Fruit fly (Drosophila melanogaster) whole organism, embryonic: Measurements from ENCODE around the gene CG10730.

ENCODE experiments used
- ATbp ChIP-seq: fragments of 200-800 bp; sonication (Bioruptor generic); optimal IDR thresholded peaks from 2 replicates; lab custom pipeline; 2017; ENCODE audit warnings: missing biosample characterization, mild to moderate bottlenecking, missing genetic modification characterization, missing genetic modification reagents
- CG10209 ChIP-seq: fragments of 200-800 bp; sonication (Bioruptor generic); optimal IDR thresholded peaks from 3 replicates; lab custom pipeline; 2017; ENCODE audit warnings: missing biosample characterization, mild to moderate bottlenecking, missing genetic modification characterization, missing genetic modification reagents
- CG1024 ChIP-seq: fragments of 200-800 bp; sonication (Bioruptor generic); IDR thresholded peaks from 2 replicates; pipeline ENCODE4 v1.3.6; 2022; ENCODE audit warnings: missing biosample characterization, missing genetic modification characterization
- CG10462 ChIP-seq: fragments of 200-800 bp; sonication (Bioruptor generic); optimal IDR thresholded peaks from 2 replicates; lab custom pipeline; 2016; ENCODE audit warnings: missing biosample characterization, missing genetic modification characterization
- CG11093 ChIP-seq: fragments of 200-800 bp; sonication (Bioruptor generic); IDR thresholded peaks from 3 replicates; pipeline ENCODE4 v1.3.6; 2022; ENCODE audit warnings: missing biosample characterization, missing genetic modification characterization
- CG12104 ChIP-seq: fragments of 200-800 bp; sonication (Bioruptor generic); optimal IDR thresholded peaks from 3 replicates; lab custom pipeline; 2016; ENCODE audit warnings: missing biosample characterization, missing genetic modification characterization
- CG14860 ChIP-seq: fragments of 200-800 bp; sonication (Bioruptor generic); IDR thresholded peaks from 3 replicates; pipeline ENCODE4 v1.3.6; 2022; ENCODE audit warnings: missing biosample characterization, missing genetic modification characterization; ENCODE audit not compliant: partially characterized antibody
- CG16813 ChIP-seq: fragments of 200-800 bp; sonication (Bioruptor generic); IDR thresholded peaks from 3 replicates; pipeline ENCODE4 v1.3.6; 2022; ENCODE audit warnings: missing biosample characterization, missing genetic modification characterization; ENCODE audit not compliant: partially characterized antibody
- CG30431 ChIP-seq: fragments of 200-800 bp; sonication (Bioruptor generic); optimal IDR thresholded peaks from 2 replicates; lab custom pipeline; 2017; ENCODE audit warnings: missing biosample characterization, missing genetic modification characterization
- CG3847 ChIP-seq: fragments of 200-800 bp; sonication (Bioruptor generic); IDR thresholded peaks from 2 replicates; pipeline ENCODE4 v1.3.6; 2022; ENCODE audit warnings: missing biosample characterization, missing genetic modification characterization
- CG3995 ChIP-seq: fragments of 200-800 bp; sonication (Bioruptor generic); optimal IDR thresholded peaks from 3 replicates; lab custom pipeline; 2016; ENCODE audit warnings: missing biosample characterization, missing genetic modification characterization
- CG4360 ChIP-seq: fragments of 200-800 bp; sonication (Bioruptor generic); IDR thresholded peaks from 2 replicates; pipeline ENCODE4 v1.3.6; 2022; ENCODE audit warnings: missing biosample characterization, missing genetic modification characterization
- CG4424 ChIP-seq: fragments of 200-800 bp; sonication (Bioruptor generic); optimal IDR thresholded peaks from 3 replicates; lab custom pipeline; 2016; ENCODE audit warnings: missing biosample characterization, missing genetic modification characterization
- CG4730 ChIP-seq: fragments of 200-800 bp; sonication (Bioruptor generic); IDR thresholded peaks from 2 replicates; pipeline ENCODE4 v1.3.6; 2022; ENCODE audit warnings: missing biosample characterization, missing genetic modification characterization
- CG8924 ChIP-seq: fragments of 200-800 bp; optimal IDR thresholded peaks from 3 replicates; lab custom pipeline; 2019; ENCODE audit warnings: missing biosample characterization, mild to moderate bottlenecking, missing genetic modification characterization, moderate library complexity
- CG9437 ChIP-seq: fragments of 200-800 bp; sonication (Bioruptor generic); optimal IDR thresholded peaks from 2 replicates; lab custom pipeline; 2018; ENCODE audit warnings: missing biosample characterization, mild to moderate bottlenecking, missing genetic modification characterization
- Chrac-16 ChIP-seq: fragments of 200-800 bp; sonication (Bioruptor generic); optimal IDR thresholded peaks from 3 replicates; lab custom pipeline; 2016; ENCODE audit warnings: missing biosample characterization, missing genetic modification characterization
- Fer3 ChIP-seq: fragments of 200-800 bp; sonication (Bioruptor generic); optimal IDR thresholded peaks from 2 replicates; lab custom pipeline; 2018; ENCODE audit warnings: missing biosample characterization, mild to moderate bottlenecking, missing genetic modification characterization, moderate library complexity
- Kr ChIP-seq: fragments of 200-800 bp; sonication (Bioruptor generic); optimal IDR thresholded peaks from 2 replicates; lab custom pipeline; 2017; ENCODE audit warnings: missing biosample characterization, mild to moderate bottlenecking, missing genetic modification characterization
- Meics ChIP-seq: fragments of 200-800 bp; sonication (Bioruptor generic); optimal IDR thresholded peaks from 2 replicates; lab custom pipeline; 2017; ENCODE audit warnings: missing biosample characterization, mild to moderate bottlenecking, missing genetic modification characterization
- NK7.1 ChIP-seq: fragments of 200-800 bp; sonication (Bioruptor generic); optimal IDR thresholded peaks from 3 replicates; lab custom pipeline; 2016; ENCODE audit warnings: missing biosample characterization, missing genetic modification characterization
- Nf-YC ChIP-seq: fragments of 200-800 bp; optimal IDR thresholded peaks from 3 replicates; lab custom pipeline; 2019; ENCODE audit warnings: missing biosample characterization, mild to moderate bottlenecking, missing genetic modification characterization, moderate library complexity
- Optix ChIP-seq: fragments of 200-800 bp; sonication (Bioruptor generic); IDR thresholded peaks from 3 replicates; pipeline ENCODE4 v1.3.6; 2022; ENCODE audit warnings: missing biosample characterization, missing genetic modification characterization
- Spps ChIP-seq: fragments of 200-800 bp; sonication (Bioruptor generic); optimal IDR thresholded peaks from 2 replicates; lab custom pipeline; 2018; ENCODE audit warnings: missing biosample characterization, mild to moderate bottlenecking, missing genetic modification characterization
- Ssrp ChIP-seq: fragments of 200-800 bp; sonication (Bioruptor generic); optimal IDR thresholded peaks from 2 replicates; lab custom pipeline; 2018; ENCODE audit warnings: missing biosample characterization, mild to moderate bottlenecking, missing genetic modification characterization, moderate library complexity
- TFAM ChIP-seq: fragments of 200-800 bp; sonication (Bioruptor generic); optimal IDR thresholded peaks from 2 replicates; lab custom pipeline; 2017; ENCODE audit warnings: missing biosample characterization, missing genetic modification characterization, inconsistent platforms
- ap ChIP-seq: fragments of 200-800 bp; sonication (Bioruptor generic); IDR thresholded peaks from 2 replicates; pipeline ENCODE4 v1.3.6; 2022; ENCODE audit warnings: missing biosample characterization, missing genetic modification characterization
- ara ChIP-seq: fragments of 200-800 bp; sonication (Bioruptor generic); IDR thresholded peaks from 2 replicates; pipeline ENCODE4 v1.3.6; 2022; ENCODE audit warnings: missing biosample characterization, missing genetic modification characterization
- bab2 ChIP-seq: fragments of 200-800 bp; sonication (Bioruptor generic); optimal IDR thresholded peaks from 2 replicates; lab custom pipeline; 2016; ENCODE audit warnings: missing biosample characterization, missing genetic modification characterization
- btn ChIP-seq: fragments of 200-800 bp; sonication (Bioruptor generic); optimal IDR thresholded peaks from 2 replicates; lab custom pipeline; 2016; ENCODE audit warnings: missing biosample characterization, missing genetic modification characterization
- corto ChIP-seq: fragments of 200-800 bp; sonication (Bioruptor generic); optimal IDR thresholded peaks from 2 replicates; lab custom pipeline; 2016; ENCODE audit warnings: missing biosample characterization, mild to moderate bottlenecking, missing genetic modification characterization, moderate library complexity
- eve ChIP-seq, 2 experiments: fragments of >200 bp; optimal IDR thresholded peaks; 2 replicates each; lab custom pipeline; 2017; ENCODE audit warnings: missing biosample characterization in 2 of 2, missing genetic modification characterization in 2 of 2
- gem ChIP-seq: fragments of 200-800 bp; sonication (Bioruptor generic); optimal IDR thresholded peaks from 2 replicates; lab custom pipeline; 2019; ENCODE audit warnings: missing biosample characterization, mild to moderate bottlenecking, missing genetic modification characterization, moderate library complexity
- hbn ChIP-seq: fragments of 200-800 bp; sonication (Bioruptor generic); IDR thresholded peaks from 2 replicates; pipeline ENCODE4 v1.3.6; 2022; ENCODE audit warnings: missing biosample characterization, missing genetic modification characterization; ENCODE audit not compliant: partially characterized antibody
- hkb ChIP-seq, 2 experiments: fragments of 200-800 bp in 1 of 2; fragments of >200 bp in 1 of 2; sonication (Bioruptor generic) in 1 of 2; IDR thresholded peaks in 1 of 2; optimal IDR thresholded peaks in 1 of 2; 2 replicates each; pipeline versions ENCODE4 v1.3.6 to Lab custom; 2017 to 2022; ENCODE audit warnings: missing biosample characterization in 1 of 2, missing genetic modification characterization in 1 of 2
- kah ChIP-seq: fragments of 200-800 bp; sonication (Bioruptor generic); optimal IDR thresholded peaks from 2 replicates; lab custom pipeline; 2018; ENCODE audit warnings: missing biosample characterization, mild to moderate bottlenecking, missing genetic modification characterization
- nmo ChIP-seq: fragments of 200-800 bp; sonication (Bioruptor generic); optimal IDR thresholded peaks from 2 replicates; lab custom pipeline; 2018; ENCODE audit warnings: missing biosample characterization, mild to moderate bottlenecking, missing genetic modification characterization, moderate library complexity
- prd ChIP-seq, 3 experiments: fragments of >200 bp in 2 of 3; fragments of 200-800 bp in 1 of 3; sonication (Bioruptor generic) in 1 of 3; optimal IDR thresholded peaks in 2 of 3; IDR thresholded peaks in 1 of 3; 2 replicates in 2 of 3; 3 replicates in 1 of 3; pipeline versions ENCODE4 v1.3.6 to Lab custom; 2017 to 2022; ENCODE audit warnings: missing biosample characterization in 1 of 3, missing genetic modification characterization in 1 of 3
- salm ChIP-seq: fragments of 200-800 bp; sonication (Bioruptor generic); optimal IDR thresholded peaks from 2 replicates; lab custom pipeline; 2018; ENCODE audit warnings: missing biosample characterization, mild to moderate bottlenecking, missing genetic modification characterization
- seq ChIP-seq: fragments of 200-800 bp; sonication (Bioruptor generic); IDR thresholded peaks from 2 replicates; pipeline ENCODE4 v1.3.6; 2022; ENCODE audit warnings: missing biosample characterization, missing genetic modification characterization
- trh ChIP-seq: fragments of 200-800 bp; sonication (Bioruptor generic); optimal IDR thresholded peaks from 2 replicates; lab custom pipeline; 2016; ENCODE audit warnings: missing biosample characterization, missing genetic modification characterization
- ttk ChIP-seq: fragments of 200-800 bp; sonication (Bioruptor generic); IDR thresholded peaks from 2 replicates; pipeline ENCODE4 v2.1.2; 2022; ENCODE audit warnings: missing biosample characterization, missing genetic modification characterization
- tup ChIP-seq: fragments of 200-800 bp; sonication (Bioruptor generic); optimal IDR thresholded peaks from 2 replicates; lab custom pipeline; 2016; ENCODE audit warnings: missing biosample characterization, mild to moderate bottlenecking, missing genetic modification characterization, moderate library complexity
- unpg ChIP-seq: fragments of 200-800 bp; sonication (Bioruptor generic); optimal IDR thresholded peaks from 3 replicates; lab custom pipeline; 2018; ENCODE audit warnings: missing biosample characterization, mild to moderate bottlenecking, missing genetic modification characterization, moderate library complexity

The CG10730 gene

DNA sequence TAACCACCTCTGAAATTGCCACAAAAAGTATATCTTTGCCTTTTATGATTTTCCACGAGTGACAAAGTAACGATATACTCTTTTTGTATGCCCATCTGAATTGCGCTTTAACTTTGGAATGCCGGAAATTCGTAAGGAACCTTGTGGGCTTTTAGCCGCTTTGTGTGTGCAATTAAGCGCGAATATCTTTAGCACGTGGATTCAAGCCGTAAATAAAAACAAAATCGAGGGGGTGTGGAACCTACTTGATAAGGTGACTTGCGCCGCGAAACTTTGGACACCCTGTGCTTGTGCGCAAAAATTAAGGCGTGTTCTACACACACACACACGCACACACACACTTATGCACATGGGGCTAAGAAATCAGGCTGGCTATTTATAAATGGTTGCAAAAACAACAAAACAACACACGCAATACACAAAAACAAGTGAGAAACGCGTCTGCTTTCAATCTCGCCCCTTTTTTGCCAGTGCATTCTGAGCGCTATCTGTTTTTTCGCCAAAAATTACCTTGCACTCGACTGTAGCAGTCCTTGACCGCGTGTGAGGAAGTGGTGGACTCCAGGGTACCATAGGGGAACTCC lies 12.2 kb upstream of the CG10730 start (continued):
- TF ChIP-seq CG3995 (GFP tag; lab: Kevin White, UChicago) (peak; percentile 49), Meics (GFP tag; lab: Kevin White, UChicago) (peak; percentile 66), prd (optimal IDR thresholded peaks at IDR 0.05; lab: Kevin White, UChicago) (no peak), prd (GFP tag; IDR thresholded peaks at IDR 0.05; lab: Robert Waterston, UW) (0 out of 3 replicates have a peak, but pooled peaks have one; percentile 21)

DNA sequence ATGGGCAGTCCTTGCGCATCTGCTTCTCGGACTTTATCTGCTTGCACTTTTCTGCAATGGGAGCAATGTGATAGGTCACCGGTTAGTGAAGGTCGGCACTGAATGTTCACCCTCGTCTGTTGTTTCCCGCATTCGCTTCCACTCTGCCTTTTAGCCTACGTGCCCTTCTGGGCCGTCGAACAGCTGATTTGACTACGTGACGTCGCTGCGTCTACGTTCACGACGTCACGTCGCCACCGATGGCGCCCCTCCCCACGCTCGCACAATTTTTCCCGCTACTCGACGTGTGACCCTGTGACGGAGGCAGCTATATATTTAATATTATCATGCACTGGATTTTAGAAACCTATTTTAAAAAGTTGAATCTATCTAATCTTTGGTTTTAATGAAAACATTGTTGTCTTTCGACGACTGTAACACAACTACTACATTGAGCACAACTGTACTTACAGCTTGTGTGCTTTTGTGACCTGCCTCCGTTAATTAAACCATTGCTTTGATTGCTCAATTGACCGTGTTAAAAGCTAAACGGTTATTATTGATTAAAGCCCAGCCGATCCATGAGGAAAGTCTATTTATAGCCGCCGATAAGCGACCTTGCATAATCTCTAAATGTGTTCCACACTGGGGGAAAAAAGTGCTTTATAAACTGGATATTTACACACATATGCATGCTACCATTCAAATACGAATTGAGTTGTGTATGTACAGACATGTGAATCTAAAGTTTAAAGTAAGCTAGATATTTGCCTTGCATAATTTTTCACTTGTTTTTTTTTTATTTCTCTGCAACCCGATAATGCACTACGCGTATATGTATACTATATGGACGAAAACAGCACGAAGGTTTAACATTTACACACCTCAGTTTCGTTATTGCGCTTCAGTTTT lies 11.2 kb upstream of the CG10730 start:
- TF ChIP-seq gem (tag; lab: Kevin White, UChicago) (peak; percentile 45), Nf-YC (no peak), hbn (GFP tag; lab: Robert Waterston, UW) (no peak), CG4424 (no peak), corto (GFP tag; lab: Kevin White, UChicago) (peak; percentile 64), CG1024 (GFP tag; lab: Robert Waterston, UW) (no peak), TFAM (GFP tag; lab: Kevin White, UChicago) (no peak), nmo (GFP tag; lab: Kevin White, UChicago) (no peak), CG8924 (tag; lab: Kevin White, UChicago) (no peak), Chrac-16 (GFP tag; lab: Kevin White, UChicago) (no peak), trh (no peak), unpg (GFP tag; lab: Kevin White, UChicago) (peak; percentile 21), Kr (no peak), CG16813 (0 out of 3 replicates have a peak, but pooled peaks have one; percentile 28), CG10209 (GFP tag; lab: Kevin White, UChicago) (no peak), tup (GFP tag; lab: Kevin White, UChicago) (no peak), btn (GFP tag; lab: Kevin White, UChicago) (no peak), bab2 (no peak), hkb (optimal IDR thresholded peaks at IDR 0.05; lab: Kevin White, UChicago) (no peak), hkb (GFP tag; IDR thresholded peaks at IDR 0.05; lab: Robert Waterston, UW) (peak; percentile 43; the same call in 1 of the 2 replicates), CG12104 (no peak), Optix (no peak), NK7.1 (GFP tag; lab: Kevin White, UChicago) (no peak), ttk (no peak), ara (GFP tag; lab: Robert Waterston, UW) (0 out of 2 replicates have a peak, but pooled peaks have one; percentile 38), CG11093 (GFP tag; lab: Robert Waterston, UW) (0 out of 3 replicates have a peak, but pooled peaks have one; percentile 4), eve (GFP tag; optimal IDR thresholded peaks at IDR 0.05; lab: Kevin White, UChicago) (peak in 1 of 2 experiments; percentile 78), CG30431 (GFP tag; lab: Kevin White, UChicago) (no peak), CG4360 (GFP tag; lab: Robert Waterston, UW) (no peak), seq (GFP tag; lab: Robert Waterston, UW) (0 out of 2 replicates have a peak, but pooled peaks have one; percentile 28), ATbp (GFP tag; lab: Kevin White, UChicago) (peak; percentile 8), Spps (no peak), ap (GFP tag; lab: Robert Waterston, UW) (no peak), CG14860 (GFP tag; lab: Robert Waterston, UW) (no peak), CG4730 (GFP tag; lab: Robert Waterston, UW) (no peak), prd (optimal IDR thresholded peaks at IDR 0.05; lab: Kevin White, UChicago) (no peak), prd (GFP tag; IDR thresholded peaks at IDR 0.05; lab: Robert Waterston, UW) (peak; percentile 18; the same call in 1 of the 3 replicates), salm (tag; lab: Kevin White, UChicago) (no peak), kah (GFP tag; lab: Kevin White, UChicago) (no peak), CG10462 (GFP tag; lab: Kevin White, UChicago) (no peak), CG9437 (peak; percentile 91), CG3847 (GFP tag; lab: Robert Waterston, UW) (no peak), Ssrp (peak; percentile 24), Fer3 (tag; lab: Kevin White, UChicago) (peak; percentile 28)
